ENCODE assay signal across 1 fruit fly cellular context in the genomic region with DNA sequence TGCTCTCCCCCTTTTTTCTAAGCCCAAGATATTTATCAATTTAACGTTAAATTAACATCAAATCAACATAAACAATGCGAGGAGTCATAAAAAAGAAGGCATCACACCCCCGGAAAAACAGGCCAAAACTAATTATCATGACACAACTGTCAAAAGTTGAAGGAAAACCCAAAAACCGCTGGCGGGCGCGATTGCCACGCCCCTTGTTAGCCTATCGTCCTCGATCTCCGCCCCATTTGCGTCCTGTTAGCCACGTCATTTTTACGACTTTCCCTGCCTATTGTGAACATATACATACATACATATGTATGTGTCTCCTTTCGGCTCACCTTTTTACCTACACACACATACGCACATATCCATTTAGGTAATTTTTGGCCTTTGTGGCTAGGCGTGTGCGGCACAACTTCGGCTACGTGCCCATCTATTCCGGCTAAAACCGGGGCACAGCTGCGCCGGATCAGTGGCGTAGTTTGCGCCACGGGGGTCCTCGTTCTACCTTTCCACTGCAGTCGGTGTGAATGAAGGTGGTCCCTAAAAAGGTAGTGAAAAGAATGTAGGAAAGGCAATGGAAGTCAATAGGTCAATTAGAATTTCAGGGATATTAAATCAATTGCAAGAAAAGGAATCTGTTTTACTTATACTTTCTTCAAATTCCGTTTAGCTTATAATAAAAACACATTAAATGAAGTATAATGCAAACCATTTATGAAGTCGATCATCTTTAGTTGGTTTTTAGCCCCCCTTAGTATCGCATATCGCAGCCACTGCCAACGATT.
TF ChIP-seq lines count a peak whose summit lies in the region.

No protein-coding gene starts in this region.

TF ChIP-seq in whole organism, embryonic, 481 proteins besides CTCF, POLR2A, EP300 and RAD21 (continued from another document and continues in another):
- TF ChIP-seq CG16779 (GFP tag; IDR thresholded peaks at IDR 0.05; lab: Robert Waterston, UW) (no peak), CG10959 (GFP tag; IDR thresholded peaks at IDR 0.05; lab: Robert Waterston, UW) (no peak), Dad (GFP tag; optimal IDR thresholded peaks at IDR 0.05; lab: Kevin White, UChicago) (no peak), Bdp1 (GFP tag; optimal IDR thresholded peaks at IDR 0.05; lab: Kevin White, UChicago) (no peak), CG7745 (tag; optimal IDR thresholded peaks at IDR 0.05; lab: Kevin White, UChicago) (no peak), Gsc (GFP tag; IDR thresholded peaks at IDR 0.05; lab: Robert Waterston, UW) (no peak), Hmr (GFP tag; optimal IDR thresholded peaks at IDR 0.05; lab: Kevin White, UChicago) (peak; percentile 35), CG4730 (GFP tag; IDR thresholded peaks at IDR 0.05; lab: Robert Waterston, UW) (no peak), lola (GFP tag; optimal IDR thresholded peaks at IDR 0.05; lab: Kevin White, UChicago) (peak in 1 of 3 experiments; percentile 71), CG3281 (GFP tag; optimal IDR thresholded peaks at IDR 0.05; lab: Kevin White, UChicago) (peak; percentile 3), MBD-R2 (GFP tag; IDR thresholded peaks at IDR 0.05; lab: Robert Waterston, UW) (no peak), CG10654 (GFP tag; optimal IDR thresholded peaks at IDR 0.05; lab: Kevin White, UChicago) (no peak), Meics (GFP tag; optimal IDR thresholded peaks at IDR 0.05; lab: Kevin White, UChicago) (peak; percentile 51), hkb (optimal IDR thresholded peaks at IDR 0.05; lab: Kevin White, UChicago) (no peak), hkb (GFP tag; IDR thresholded peaks at IDR 0.05; lab: Robert Waterston, UW) (0 out of 2 replicates have a peak, but pooled peaks have one; percentile 18), schlank (tag; optimal IDR thresholded peaks at IDR 0.05; lab: Kevin White, UChicago) (no peak), Hr51 (GFP tag; optimal IDR thresholded peaks at IDR 0.05; lab: Kevin White, UChicago) (peak in 1 of 2 experiments; percentile 57), tup (GFP tag; optimal IDR thresholded peaks at IDR 0.05; lab: Kevin White, UChicago) (no peak), Dref (GFP tag; IDR thresholded peaks at IDR 0.05; lab: Robert Waterston, UW) (no peak), Mad (GFP tag; optimal IDR thresholded peaks at IDR 0.05; lab: Kevin White, UChicago) (no peak), Deaf1 (tag; optimal IDR thresholded peaks at IDR 0.05; lab: Kevin White, UChicago) (peak; percentile 0), sd (tag; optimal IDR thresholded peaks at IDR 0.05; lab: Kevin White, UChicago) (no peak), Med (GFP tag; lab: Kevin White, UChicago) (peak; percentile 16), Fer3 (tag; optimal IDR thresholded peaks at IDR 0.05; lab: Kevin White, UChicago) (peak; percentile 14), CG2678 (tag; optimal IDR thresholded peaks at IDR 0.05; lab: Kevin White, UChicago) (peak; percentile 69), mam (GFP tag; optimal IDR thresholded peaks at IDR 0.05; lab: Kevin White, UChicago) (peak; percentile 62), CG17612 (GFP tag; IDR thresholded peaks at IDR 0.05; lab: Robert Waterston, UW) (no peak), ind (GFP tag; optimal IDR thresholded peaks at IDR 0.05; lab: Kevin White, UChicago) (peak; percentile 40), nau (GFP tag; optimal IDR thresholded peaks at IDR 0.05; lab: Kevin White, UChicago) (peak; percentile 39), CG14965 (GFP tag; optimal IDR thresholded peaks at IDR 0.05; lab: Kevin White, UChicago; ENCODE audit: borderline replicate concordance) (no peak), rib (GFP tag; IDR thresholded peaks at IDR 0.05; lab: Robert Waterston, UW) (no peak), CkIIα-i1 (GFP tag; IDR thresholded peaks at IDR 0.05; lab: Robert Waterston, UW) (no peak), B-H1 (GFP tag; IDR thresholded peaks at IDR 0.05; lab: Robert Waterston, UW) (no peak), Hmx (GFP tag; optimal IDR thresholded peaks at IDR 0.05; lab: Kevin White, UChicago) (no peak), CG13624 (GFP tag; optimal IDR thresholded peaks at IDR 0.05; lab: Kevin White, UChicago) (peak; percentile 7), Spps (tag; optimal IDR thresholded peaks at IDR 0.05; lab: Kevin White, UChicago) (peak; percentile 9), amos (GFP tag; IDR thresholded peaks at IDR 0.05; lab: Robert Waterston, UW; ENCODE audit: partially characterized antibody) (no peak), Mes4 (GFP tag; optimal IDR thresholded peaks at IDR 0.05; lab: Kevin White, UChicago) (no peak), CG9437 (GFP tag; optimal IDR thresholded peaks at IDR 0.05; lab: Kevin White, UChicago) (peak; percentile 36), CG12104 (GFP tag; optimal IDR thresholded peaks at IDR 0.05; lab: Kevin White, UChicago) (no peak), CG3838 (GFP tag; optimal IDR thresholded peaks at IDR 0.05; lab: Kevin White, UChicago) (no peak), CG8359 (GFP tag; optimal IDR thresholded peaks at IDR 0.05; lab: Kevin White, UChicago; ENCODE audit: borderline replicate concordance) (peak; percentile 10), pfk (GFP tag; optimal IDR thresholded peaks at IDR 0.05; lab: Kevin White, UChicago) (no peak), Oli (tag; optimal IDR thresholded peaks at IDR 0.05; lab: Kevin White, UChicago) (peak; percentile 60), D19B (GFP tag; optimal IDR thresholded peaks at IDR 0.05; lab: Kevin White, UChicago) (peak; percentile 5), CG13894 (tag; optimal IDR thresholded peaks at IDR 0.05; lab: Kevin White, UChicago) (no peak), CG11085 (GFP tag; IDR thresholded peaks at IDR 0.05; lab: Robert Waterston, UW) (no peak), slbo (GFP tag; IDR thresholded peaks at IDR 0.05; lab: Robert Waterston, UW) (0 out of 2 replicates have a peak, but pooled peaks have one; percentile 17), ttk (GFP tag; IDR thresholded peaks at IDR 0.05; lab: Robert Waterston, UW) (peak; percentile 40; the same call in 1 of the 2 replicates), Dek (tag; optimal IDR thresholded peaks at IDR 0.05; lab: Kevin White, UChicago) (peak; percentile 17), Xrp1 (GFP tag; IDR thresholded peaks at IDR 0.05; lab: Robert Waterston, UW) (peak; percentile 50; the same call in 1 of the 2 replicates), jing (GFP tag; optimal IDR thresholded peaks at IDR 0.05; lab: Kevin White, UChicago) (peak; percentile 21), CG17359 (tag; optimal IDR thresholded peaks at IDR 0.05; lab: Kevin White, UChicago) (peak; percentile 45), CG12219 (GFP tag; optimal IDR thresholded peaks at IDR 0.05; lab: Kevin White, UChicago) (peak; percentile 13), Scr (GFP tag; IDR thresholded peaks at IDR 0.05; lab: Robert Waterston, UW; ENCODE audit: partially characterized antibody) (no peak), Sox100B (GFP tag; optimal IDR thresholded peaks at IDR 0.05; lab: Kevin White, UChicago) (peak; percentile 57), seq (GFP tag; IDR thresholded peaks at IDR 0.05; lab: Robert Waterston, UW) (0 out of 2 replicates have a peak, but pooled peaks have one; percentile 18), CG3407 (GFP tag; optimal IDR thresholded peaks at IDR 0.05; lab: Kevin White, UChicago) (no peak), CG33213 (GFP tag; optimal IDR thresholded peaks at IDR 0.05; lab: Kevin White, UChicago) (no peak), CG15011 (GFP tag; optimal IDR thresholded peaks at IDR 0.05; lab: Kevin White, UChicago) (no peak), lmd (GFP tag; IDR thresholded peaks at IDR 0.05; lab: Robert Waterston, UW) (peak; percentile 42; the same call in 1 of the 2 replicates), CG15601 (tag; optimal IDR thresholded peaks at IDR 0.05; lab: Kevin White, UChicago) (peak; percentile 30), CG13296 (GFP tag; optimal IDR thresholded peaks at IDR 0.05; lab: Kevin White, UChicago) (no peak), unpg (GFP tag; optimal IDR thresholded peaks at IDR 0.05; lab: Kevin White, UChicago) (peak; percentile 29), maf-S (GFP tag; optimal IDR thresholded peaks at IDR 0.05; lab: Kevin White, UChicago) (peak; percentile 24), CG7271 (tag; optimal IDR thresholded peaks at IDR 0.05; lab: Kevin White, UChicago) (no peak), tx (GFP tag; optimal IDR thresholded peaks at IDR 0.05; lab: Kevin White, UChicago) (no peak), lov (optimal IDR thresholded peaks at IDR 0.05; lab: Kevin White, UChicago) (no peak), lov (GFP tag; IDR thresholded peaks at IDR 0.05; lab: Robert Waterston, UW) (no peak), Fer1 (GFP tag; optimal IDR thresholded peaks at IDR 0.05; lab: Kevin White, UChicago) (peak; percentile 47), dpn (GFP tag; optimal IDR thresholded peaks at IDR 0.05; lab: Kevin White, UChicago) (peak; percentile 42 to 64), pum (GFP tag; optimal IDR thresholded peaks at IDR 0.05; lab: Kevin White, UChicago) (peak; percentile 44), H2.0 (GFP tag; IDR thresholded peaks at IDR 0.05; lab: Robert Waterston, UW) (no peak), CG2712 (tag; optimal IDR thresholded peaks at IDR 0.05; lab: Kevin White, UChicago) (peak; percentile 73), eve (GFP tag; optimal IDR thresholded peaks at IDR 0.05; lab: Kevin White, UChicago) (peak in 1 of 2 experiments; percentile 75), HLH4C (GFP tag; IDR thresholded peaks at IDR 0.05; lab: Robert Waterston, UW; ENCODE audit: partially characterized antibody) (no peak), dysf (GFP tag; IDR thresholded peaks at IDR 0.05; lab: Robert Waterston, UW) (peak; percentile 57; the same call in 2 of the 3 replicates), knrl (GFP tag; IDR thresholded peaks at IDR 0.05; lab: Robert Waterston, UW; ENCODE audit: partially characterized antibody) (no peak), CG7786 (GFP tag; optimal IDR thresholded peaks at IDR 0.05; lab: Kevin White, UChicago) (peak; percentile 1), croc (GFP tag; conservative IDR thresholded peaks at IDR 0.05; lab: Robert Waterston, UW) (peak; percentile 39; the same call in 2 of the 3 replicates), CG3995 (GFP tag; optimal IDR thresholded peaks at IDR 0.05; lab: Kevin White, UChicago) (no peak), CG9797 (GFP tag; optimal IDR thresholded peaks at IDR 0.05; lab: Kevin White, UChicago) (no peak), CG1647 (GFP tag; optimal IDR thresholded peaks at IDR 0.05; lab: Kevin White, UChicago) (no peak), Hr78 (GFP tag; optimal IDR thresholded peaks at IDR 0.05; lab: Kevin White, UChicago) (no peak), grau (tag; optimal IDR thresholded peaks at IDR 0.05; lab: Kevin White, UChicago) (peak; percentile 64), CG34376 (GFP tag; optimal IDR thresholded peaks at IDR 0.05; lab: Kevin White, UChicago) (no peak), vvl (GFP tag; IDR thresholded peaks at IDR 0.05; lab: Robert Waterston, UW) (peak; percentile 16; the same call in 1 of the 2 replicates), CG17385 (GFP tag; optimal IDR thresholded peaks at IDR 0.05; lab: Kevin White, UChicago) (peak; percentile 26), CG9932 (GFP tag; IDR thresholded peaks at IDR 0.05; lab: Robert Waterston, UW) (peak; percentile 39; the same call in 1 of the 2 replicates), bab2 (GFP tag; optimal IDR thresholded peaks at IDR 0.05; lab: Kevin White, UChicago) (peak; percentile 40), CG15073 (GFP tag; optimal IDR thresholded peaks at IDR 0.05; lab: Kevin White, UChicago) (no peak), Ets65A (GFP tag; lab: Kevin White, UChicago) (peak; percentile 92), Hey (tag; optimal IDR thresholded peaks at IDR 0.05; lab: Kevin White, UChicago) (no peak), CG8924 (tag; optimal IDR thresholded peaks at IDR 0.05; lab: Kevin White, UChicago) (peak; percentile 26), sob (GFP tag; IDR thresholded peaks at IDR 0.05; lab: Robert Waterston, UW) (no peak), Hsf (GFP tag; optimal IDR thresholded peaks at IDR 0.05; lab: Kevin White, UChicago) (peak; percentile 55), cas (GFP tag; IDR thresholded peaks at IDR 0.05; lab: Robert Waterston, UW) (no peak), vnd (GFP tag; IDR thresholded peaks at IDR 0.05; lab: Robert Waterston, UW; ENCODE audit: partially characterized antibody) (no peak), CG4617 (GFP tag; optimal IDR thresholded peaks at IDR 0.05; lab: Kevin White, UChicago; ENCODE audit: borderline replicate concordance) (no peak), wor (GFP tag; IDR thresholded peaks at IDR 0.05; lab: Robert Waterston, UW) (peak; percentile 19; the same call in 1 of the 2 replicates), CG8290 (GFP tag; optimal IDR thresholded peaks at IDR 0.05; lab: Kevin White, UChicago) (no peak), CG8290 (tag; optimal IDR thresholded peaks at IDR 0.05; lab: Kevin White, UChicago) (no peak), Sin3A (optimal IDR thresholded peaks at IDR 0.05; lab: Kevin White, UChicago) (no peak), CG30403 (GFP tag; optimal IDR thresholded peaks at IDR 0.05; lab: Kevin White, UChicago) (peak; percentile 61), CG13287 (GFP tag; IDR thresholded peaks at IDR 0.05; lab: Robert Waterston, UW; ENCODE audit: partially characterized antibody) (no peak), CG10979 (tag; optimal IDR thresholded peaks at IDR 0.05; lab: Kevin White, UChicago) (peak; percentile 61), dimm (GFP tag; IDR thresholded peaks at IDR 0.05; lab: Robert Waterston, UW) (no peak), ems (GFP tag; optimal IDR thresholded peaks at IDR 0.05; lab: Kevin White, UChicago) (peak; percentile 8), CG11504 (tag; optimal IDR thresholded peaks at IDR 0.05; lab: Kevin White, UChicago) (peak; percentile 71), Kr (GFP tag; optimal IDR thresholded peaks at IDR 0.05; lab: Kevin White, UChicago) (no peak), yki (optimal IDR thresholded peaks at IDR 0.05; lab: Kevin White, UChicago) (no peak), CG11247 (GFP tag; IDR thresholded peaks at IDR 0.05; lab: Robert Waterston, UW) (no peak), Atf6 (GFP tag; IDR thresholded peaks at IDR 0.05; lab: Robert Waterston, UW) (no peak), D (optimal IDR thresholded peaks at IDR 0.05; lab: Kevin White, UChicago) (no peak), D (GFP tag; optimal IDR thresholded peaks at IDR 0.05; lab: Kevin White, UChicago) (peak; percentile 30), Hand (GFP tag; optimal IDR thresholded peaks at IDR 0.05; lab: Kevin White, UChicago) (no peak), Camta (GFP tag; optimal IDR thresholded peaks at IDR 0.05; lab: Kevin White, UChicago) (peak; percentile 20), bsh (GFP tag; optimal IDR thresholded peaks at IDR 0.05; lab: Kevin White, UChicago) (peak in 1 of 2 experiments; percentile 40), dmrt99B (tag; optimal IDR thresholded peaks at IDR 0.05; lab: Kevin White, UChicago) (peak; percentile 71), repo (GFP tag; optimal IDR thresholded peaks at IDR 0.05; lab: Kevin White, UChicago) (no peak), dati (GFP tag; IDR thresholded peaks at IDR 0.05; lab: Robert Waterston, UW) (no peak), CG18476 (GFP tag; optimal IDR thresholded peaks at IDR 0.05; lab: Kevin White, UChicago) (no peak), jumu (GFP tag; optimal IDR thresholded peaks at IDR 0.05; lab: Kevin White, UChicago) (peak; percentile 28)
